Worm (Caenorhabditis elegans) whole organism, young adult: ENCODE results near the gene M28.9.

ENCODE experiments used
- B0035.1 ChIP-seq: sonication (generic microtip); optimal IDR thresholded peaks from 2 replicates; lab custom pipeline; 2016; ENCODE audit warnings: missing genetic modification characterization, mild to moderate bottlenecking, missing compliant biosample characterization, missing genotype, missing genetic modification reagents
- C06A6.2 ChIP-seq: fragments of 200-800 bp; sonication (Bioruptor generic); conservative IDR thresholded peaks from 2 replicates; pipeline ENCODE4 v1.3.6; 2022; ENCODE audit warnings: missing genetic modification characterization, missing compliant biosample characterization
- F49E8.2 ChIP-seq: sonication (generic microtip); optimal IDR thresholded peaks from 3 replicates; lab custom pipeline; 2017; ENCODE audit warnings: missing genetic modification characterization, mild to moderate bottlenecking, missing compliant biosample characterization, antibody characterized with exemption, moderate library complexity; ENCODE audit not compliant: insufficient read depth
- F57C9.4 ChIP-seq: sonication (generic microtip); optimal IDR thresholded peaks from 2 replicates; lab custom pipeline; 2017; ENCODE audit warnings: mild to moderate bottlenecking, missing genetic modification characterization, missing compliant biosample characterization
- K12H6.12 ChIP-seq: fragments of 200-800 bp; sonication (Bioruptor generic); optimal IDR thresholded peaks from 2 replicates; lab custom pipeline; 2018; ENCODE audit warnings: mild to moderate bottlenecking, missing genetic modification characterization, missing compliant biosample characterization
- cebp-1 ChIP-seq, 2 experiments: fragments of 200-800 bp in 1 of 2; sonication (Bioruptor generic) in 1 of 2; sonication (generic microtip) in 1 of 2; IDR thresholded peaks in 1 of 2; optimal IDR thresholded peaks in 1 of 2; 2 replicates each; pipeline versions ENCODE4 v1.3.6 to Lab custom; 2017 to 2022; ENCODE audit warnings: missing compliant biosample characterization in 2 of 2, missing genetic modification characterization in 2 of 2, mild to moderate bottlenecking in 1 of 2, missing genetic modification reagents in 1 of 2, moderate library complexity in 1 of 2
- dpl-1 ChIP-seq: fragments of 150-350 bp; optimal IDR thresholded peaks from 2 replicates; lab custom pipeline; 2014; ENCODE audit warnings: missing biosample characterization, missing genetic modification reagents, missing genetic modification characterization
- ekl-4 ChIP-seq: fragments of 200-800 bp; sonication (Bioruptor generic); IDR thresholded peaks from 2 replicates; pipeline ENCODE4 v1.3.6; 2022; ENCODE audit warnings: missing genetic modification reagents, missing genetic modification characterization, missing compliant biosample characterization
- hrde-1 ChIP-seq: sonication (generic microtip); optimal IDR thresholded peaks from 2 replicates; lab custom pipeline; 2016; ENCODE audit warnings: missing genetic modification characterization, mild to moderate bottlenecking, missing compliant biosample characterization, moderate library complexity, missing genotype, missing genetic modification reagents, borderline replicate concordance
- madf-6 ChIP-seq: fragments of 200-800 bp; sonication (Bioruptor generic); IDR thresholded peaks from 2 replicates; pipeline ENCODE4 v1.3.6; 2022; ENCODE audit warnings: missing genetic modification reagents, missing genetic modification characterization, missing compliant biosample characterization
- pha-4 ChIP-seq: fragments of 150-350 bp; sonication (generic microtip); optimal IDR thresholded peaks from 2 replicates; lab custom pipeline; 2014; ENCODE audit warnings: missing biosample characterization, missing genetic modification reagents, missing genetic modification characterization
- rec-8 ChIP-seq, 2 experiments: sonication (generic microtip); optimal IDR thresholded peaks; 2 replicates each; lab custom pipeline; 2016; ENCODE audit warnings: mild to moderate bottlenecking in 2 of 2, missing genetic modification characterization in 2 of 2, missing genetic modification reagents in 2 of 2, missing genotype in 2 of 2, missing biosample characterization in 1 of 2, missing compliant biosample characterization in 1 of 2, moderate library complexity in 1 of 2
- snpc-4 ChIP-seq, 5 experiments: fragments of 150-350 bp in 1 of 5; sonication (generic microtip) in 4 of 5; optimal IDR thresholded peaks; 2 replicates each; lab custom pipeline; 2014 to 2018; ENCODE audit warnings: missing genetic modification characterization in 5 of 5, missing biosample characterization in 3 of 5, antibody characterized with exemption in 2 of 5, mild to moderate bottlenecking in 2 of 5, missing compliant biosample characterization in 2 of 5, missing genotype in 2 of 5, moderate library complexity in 2 of 5, missing genetic modification reagents in 1 of 5

ce11 chrII:10627963-10628362 is 11.2 kb upstream of the M28.9 start, which contains the start of gene M28.8:
- TF ChIP-seq B0035.1 (tag; lab: Kevin White, UChicago) (no peak), C06A6.2 (no peak), hrde-1 (tag; lab: Kevin White, UChicago) (no peak), dpl-1 (GFP tag; lab: Kevin White, UChicago) (no peak), snpc-4 (GFP tag; optimal IDR thresholded peaks at IDR 0.05; lab: Kevin White, UChicago) (no peak), snpc-4 (tag; optimal IDR thresholded peaks at IDR 0.05; lab: Kevin White, UChicago) (no peak), F57C9.4 (tag; lab: Kevin White, UChicago) (no peak), F49E8.2 (tag; lab: Kevin White, UChicago) (no peak), madf-6 (GFP tag; lab: Robert Waterston, UW) (no peak), rec-8 (tag; optimal IDR thresholded peaks at IDR 0.05; lab: Kevin White, UChicago) (no peak), K12H6.12 (tag; lab: Kevin White, UChicago) (no peak), pha-4 (tag; lab: Kevin White, UChicago) (no peak), cebp-1 (GFP tag; IDR thresholded peaks at IDR 0.05; lab: Robert Waterston, UW) (no peak), cebp-1 (tag; optimal IDR thresholded peaks at IDR 0.05; lab: Kevin White, UChicago) (no peak), ekl-4 (no peak)
